Fruit fly (Drosophila melanogaster): ENCODE results near the gene sau.

DNA sequence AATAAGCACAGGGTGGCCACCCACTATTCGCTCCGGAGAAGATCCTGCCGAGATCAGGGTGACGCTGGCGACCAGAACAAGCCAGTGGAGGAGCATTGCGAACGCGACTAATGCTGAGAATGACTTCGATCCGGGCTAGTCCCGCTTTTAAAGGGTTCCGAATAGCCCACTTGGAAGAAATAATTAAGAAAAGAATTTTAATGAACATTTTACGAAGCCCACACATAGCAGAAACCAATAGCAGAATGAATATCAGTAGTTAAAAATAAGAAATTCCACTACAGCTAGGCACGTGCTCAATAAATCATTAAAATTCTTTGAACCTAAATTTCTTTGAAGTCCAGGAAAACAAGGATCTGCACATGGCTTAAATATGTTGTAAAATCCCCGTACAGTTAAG is 25.0 kb downstream of the sau start, which contains the start of gene Ser12:
- no peak for TF ChIP-seq CG8478 (optimal IDR thresholded peaks at IDR 0.05)
- no peak for TF ChIP-seq CTCF (optimal IDR thresholded peaks at IDR 0.05)

All from S2 (cell line).